Worm (Caenorhabditis elegans) whole organism, young adult: ENCODE results near the gene snf-9.

Source experiments
- B0336.3 ChIP-seq: fragments of 200-800 bp; sonication (Bioruptor generic); IDR thresholded peaks from 2 replicates; pipeline ENCODE4 v1.3.6; 2022; ENCODE audit warnings: missing genetic modification characterization, missing compliant biosample characterization
- hlh-26 ChIP-seq: fragments of 200-800 bp; sonication (Bioruptor generic); conservative IDR thresholded peaks from 2 replicates; pipeline ENCODE4 v1.3.6; 2022; ENCODE audit warnings: missing genetic modification reagents, missing genetic modification characterization, missing compliant biosample characterization
- rpc-1 ChIP-seq, 2 experiments: fragments of 150-350 bp in 1 of 2; sonication (generic microtip) in 1 of 2; optimal IDR thresholded peaks; 2 replicates each; lab custom pipeline; 2014 to 2018; ENCODE audit warnings: missing biosample characterization in 1 of 2, missing genetic modification characterization in 1 of 2, missing genetic modification reagents in 1 of 2, missing genotype in 1 of 2

ce11 chrIV:17338920-17339510, 27.1 kb downstream of the snf-9 start, which contains the start of gene C49C3.10:
- no peak for TF ChIP-seq B0336.3 (GFP tag; lab: Robert Waterston, UW)
- no peak for TF ChIP-seq hlh-26
- TF ChIP-seq rpc-1 (optimal IDR thresholded peaks at IDR 0.05; lab: Kevin White, UChicago) = no peak
- TF ChIP-seq rpc-1 (tag; optimal IDR thresholded peaks at IDR 0.05; lab: Kevin White, UChicago) = no peak
